Fruit fly (Drosophila melanogaster): ENCODE data around the gene CG6770.

Gene CG6770

dm6 chr2L:12005436-12006396, 40.2 kb downstream of the CG6770 start:
- TF ChIP-seq Eip74EF (GFP tag; optimal IDR thresholded peaks at IDR 0.05), result no peak
- peak; percentile 10 for TF ChIP-seq Deaf1 (tag; optimal IDR thresholded peaks at IDR 0.05)
- TF ChIP-seq CG14965 (GFP tag; optimal IDR thresholded peaks at IDR 0.05; ENCODE audit: borderline replicate concordance), result no peak
- no peak for TF ChIP-seq Taf1 (GFP tag; IDR thresholded peaks at IDR 0.05)
- TF ChIP-seq sna (GFP tag; IDR thresholded peaks at IDR 0.05; ENCODE audit: partially characterized antibody), result no peak
- no peak for TF ChIP-seq pum (GFP tag; optimal IDR thresholded peaks at IDR 0.05)
- TF ChIP-seq CG8765 (GFP tag; IDR thresholded peaks at IDR 0.05), result no peak
- no peak for TF ChIP-seq CG3065 (GFP tag; optimal IDR thresholded peaks at IDR 0.05)
- peak in 1 of 2 experiments; percentile 99 for TF ChIP-seq Hr78 (GFP tag; optimal IDR thresholded peaks at IDR 0.05)
- TF ChIP-seq D (optimal IDR thresholded peaks at IDR 0.05), result no peak
- TF ChIP-seq D (GFP tag; optimal IDR thresholded peaks at IDR 0.05), result no peak
- TF ChIP-seq sd (tag; optimal IDR thresholded peaks at IDR 0.05), result peak; percentile 93
- TF ChIP-seq CG4404 (GFP tag; IDR thresholded peaks at IDR 0.05), result no peak
- no peak for TF ChIP-seq gcm (GFP tag; optimal IDR thresholded peaks at IDR 0.05)
- no peak for TF ChIP-seq repo (GFP tag; optimal IDR thresholded peaks at IDR 0.05)
- no peak for TF ChIP-seq cas (GFP tag; IDR thresholded peaks at IDR 0.05)
- no peak for TF ChIP-seq ken (GFP tag; IDR thresholded peaks at IDR 0.05)
- TF ChIP-seq Dip3 (GFP tag; optimal IDR thresholded peaks at IDR 0.05), result no peak
- TF ChIP-seq CG1832 (GFP tag; optimal IDR thresholded peaks at IDR 0.05), result peak; percentile 15
- TF ChIP-seq crol (GFP tag; IDR thresholded peaks at IDR 0.05), result no peak
- TF ChIP-seq her (GFP tag; optimal IDR thresholded peaks at IDR 0.05), result no peak
- no peak for TF ChIP-seq pfk (GFP tag; optimal IDR thresholded peaks at IDR 0.05)
- no peak for TF ChIP-seq CG1792 (GFP tag; optimal IDR thresholded peaks at IDR 0.05)
- no peak for TF ChIP-seq klu (GFP tag; IDR thresholded peaks at IDR 0.05)
- no peak for TF ChIP-seq Sox100B (GFP tag; optimal IDR thresholded peaks at IDR 0.05)
- TF ChIP-seq CG31224 (GFP tag; IDR thresholded peaks at IDR 0.05), result no peak
- TF ChIP-seq CG7745 (tag; optimal IDR thresholded peaks at IDR 0.05), result no peak
- no peak for TF ChIP-seq CG13624 (GFP tag; optimal IDR thresholded peaks at IDR 0.05)
- TF ChIP-seq CG17385 (GFP tag; optimal IDR thresholded peaks at IDR 0.05), result no peak
- no peak for TF ChIP-seq ems (GFP tag; optimal IDR thresholded peaks at IDR 0.05)
- no peak for TF ChIP-seq CG14667 (GFP tag; IDR thresholded peaks at IDR 0.05)
- TF ChIP-seq pita (GFP tag; optimal IDR thresholded peaks at IDR 0.05), result no peak
- TF ChIP-seq CG18476 (GFP tag; optimal IDR thresholded peaks at IDR 0.05), result no peak
- TF ChIP-seq vfl (GFP tag; optimal IDR thresholded peaks at IDR 0.05), result no peak
- TF ChIP-seq sqz (GFP tag; optimal IDR thresholded peaks at IDR 0.05), result peak; percentile 92
- no peak for TF ChIP-seq pnt (GFP tag; optimal IDR thresholded peaks at IDR 0.05)
- TF ChIP-seq Rx (GFP tag; IDR thresholded peaks at IDR 0.05), result no peak
- TF ChIP-seq peb (GFP tag; IDR thresholded peaks at IDR 0.05), result no peak
- peak; percentile 87 for TF ChIP-seq NfI (GFP tag; optimal IDR thresholded peaks at IDR 0.05)
- no peak for TF ChIP-seq dysf (GFP tag; IDR thresholded peaks at IDR 0.05)
- TF ChIP-seq oc (tag; optimal IDR thresholded peaks at IDR 0.05), result no peak
- TF ChIP-seq CG2889 (GFP tag; IDR thresholded peaks at IDR 0.05), result no peak
- no peak for TF ChIP-seq jigr1 (GFP tag; IDR thresholded peaks at IDR 0.05)
- no peak for TF ChIP-seq Tbp (GFP tag; optimal IDR thresholded peaks at IDR 0.05)
- peak; percentile 96 for TF ChIP-seq Nf-YC (tag; optimal IDR thresholded peaks at IDR 0.05)
- TF ChIP-seq gsb-n (tag; optimal IDR thresholded peaks at IDR 0.05), result peak; percentile 82
- no peak for TF ChIP-seq CG12942 (GFP tag; optimal IDR thresholded peaks at IDR 0.05)
- TF ChIP-seq mirr (GFP tag; optimal IDR thresholded peaks at IDR 0.05), result peak; percentile 71
- no peak for TF ChIP-seq CG13775 (GFP tag; optimal IDR thresholded peaks at IDR 0.05)
- no peak for TF ChIP-seq CG1603 (tag; optimal IDR thresholded peaks at IDR 0.05)
